Worm (Caenorhabditis elegans) whole organism, young adult: ENCODE results near the gene tric-1B.2.
A peak's percentile ranks its signal among the peaks of the same experiment; 100 is the strongest.

ENCODE experiments used
- B0336.3 ChIP-seq: fragments of 200-800 bp; sonication (Bioruptor generic); IDR thresholded peaks from 2 replicates; pipeline ENCODE4 v1.3.6; 2022; ENCODE audit warnings: missing genetic modification characterization, missing compliant biosample characterization
- D2030.7 ChIP-seq: fragments of 200-800 bp; sonication (Bioruptor generic); IDR thresholded peaks from 2 replicates; pipeline ENCODE4 v1.3.6; 2022; ENCODE audit warnings: missing genetic modification reagents, missing genetic modification characterization, missing compliant biosample characterization
- F37B4.10 ChIP-seq: fragments of 200-800 bp; sonication (Bioruptor generic); IDR thresholded peaks from 2 replicates; pipeline ENCODE4 v1.3.6; 2022; ENCODE audit warnings: missing genetic modification characterization, missing compliant biosample characterization
- F57C9.4 ChIP-seq: sonication (generic microtip); optimal IDR thresholded peaks from 2 replicates; lab custom pipeline; 2017; ENCODE audit warnings: mild to moderate bottlenecking, missing genetic modification characterization, missing compliant biosample characterization
- Y56A3A.18 ChIP-seq: fragments of 200-800 bp; sonication (Bioruptor generic); IDR thresholded peaks from 2 replicates; pipeline ENCODE4 v1.3.6; 2022; ENCODE audit warnings: missing genetic modification reagents, missing genetic modification characterization, missing compliant biosample characterization
- Y79H2A.3 ChIP-seq: fragments of 200-800 bp; sonication (Bioruptor generic); conservative IDR thresholded peaks from 2 replicates; pipeline ENCODE4 v1.3.6; 2022; ENCODE audit warnings: missing genetic modification reagents, missing genetic modification characterization, missing compliant biosample characterization
- aptf-2 ChIP-seq: fragments of 200-800 bp; sonication (Bioruptor generic); conservative IDR thresholded peaks from 2 replicates; pipeline ENCODE4 v1.3.6; 2022; ENCODE audit warnings: missing genetic modification reagents, missing genetic modification characterization, missing compliant biosample characterization
- aptf-3 ChIP-seq: fragments of 200-800 bp; sonication (Bioruptor generic); IDR thresholded peaks from 2 replicates; pipeline ENCODE4 v1.3.6; 2022; ENCODE audit warnings: missing genetic modification characterization, missing compliant biosample characterization
- attf-5 ChIP-seq: fragments of 200-800 bp; sonication (Bioruptor generic); optimal IDR thresholded peaks from 2 replicates; lab custom pipeline; 2018; ENCODE audit warnings: mild to moderate bottlenecking, missing genetic modification characterization, missing compliant biosample characterization
- ceh-40 ChIP-seq: fragments of 200-800 bp; sonication (Bioruptor generic); IDR thresholded peaks from 2 replicates; pipeline ENCODE4 v1.3.6; 2022; ENCODE audit warnings: missing genetic modification characterization, missing compliant biosample characterization
- chd-7 ChIP-seq: sonication (generic microtip); optimal IDR thresholded peaks from 2 replicates; lab custom pipeline; 2016; ENCODE audit warnings: mild to moderate bottlenecking, missing genetic modification characterization, moderate library complexity, missing compliant biosample characterization
- egrh-3 ChIP-seq: fragments of 200-800 bp; sonication (Bioruptor generic); IDR thresholded peaks from 2 replicates; pipeline ENCODE4 v1.3.6; 2022; ENCODE audit warnings: missing genetic modification reagents, missing genetic modification characterization, missing compliant biosample characterization
- ets-4 ChIP-seq: fragments of 200-800 bp; sonication (Bioruptor generic); optimal IDR thresholded peaks from 2 replicates; lab custom pipeline; 2018; ENCODE audit warnings: mild to moderate bottlenecking, missing genetic modification characterization, missing compliant biosample characterization
- hmg-1.2 ChIP-seq: fragments of 200-800 bp; sonication (Bioruptor generic); IDR thresholded peaks from 2 replicates; pipeline ENCODE4 v1.3.6; 2022; ENCODE audit warnings: missing genetic modification reagents, missing genetic modification characterization, missing compliant biosample characterization
- hmg-20 ChIP-seq: fragments of 200-800 bp; sonication (Bioruptor generic); IDR thresholded peaks from 2 replicates; pipeline ENCODE4 v1.3.6; 2022; ENCODE audit warnings: missing genetic modification reagents, missing genetic modification characterization, missing compliant biosample characterization
- hsf-1 ChIP-seq: fragments of 200-800 bp; sonication (Bioruptor generic); IDR thresholded peaks from 2 replicates; pipeline ENCODE4 v1.3.6; 2022; ENCODE audit warnings: missing genetic modification reagents, missing genetic modification characterization, missing compliant biosample characterization
- lin-40 ChIP-seq: sonication (generic microtip); optimal IDR thresholded peaks from 2 replicates; lab custom pipeline; 2016; ENCODE audit warnings: missing genetic modification characterization, mild to moderate bottlenecking, missing compliant biosample characterization, missing genotype, missing genetic modification reagents
- lsl-1 ChIP-seq: fragments of 200-800 bp; sonication (Bioruptor generic); optimal IDR thresholded peaks from 2 replicates; lab custom pipeline; 2018; ENCODE audit warnings: mild to moderate bottlenecking, missing genetic modification characterization, moderate library complexity, missing compliant biosample characterization
- mxl-1 ChIP-seq: sonication (generic microtip); optimal IDR thresholded peaks from 2 replicates; lab custom pipeline; 2016; ENCODE audit warnings: missing genetic modification characterization, missing compliant biosample characterization
- nfyb-1 ChIP-seq: fragments of 200-800 bp; sonication (Bioruptor generic); IDR thresholded peaks from 2 replicates; pipeline ENCODE4 v1.3.6; 2022; ENCODE audit warnings: missing genetic modification reagents, missing genetic modification characterization, missing compliant biosample characterization
- nhr-120 ChIP-seq: fragments of 200-800 bp; sonication (Bioruptor generic); IDR thresholded peaks from 2 replicates; pipeline ENCODE4 v1.3.6; 2022; ENCODE audit warnings: missing genetic modification characterization, missing compliant biosample characterization
- snpc-1.3 ChIP-seq: sonication (generic microtip); optimal IDR thresholded peaks from 2 replicates; lab custom pipeline; 2017; ENCODE audit warnings: missing genetic modification characterization, mild to moderate bottlenecking, missing compliant biosample characterization, antibody characterized with exemption, moderate library complexity, missing genotype, missing genetic modification reagents; ENCODE audit not compliant: insufficient read depth
- snpc-4 ChIP-seq, 5 experiments: fragments of 150-350 bp in 1 of 5; sonication (generic microtip) in 4 of 5; optimal IDR thresholded peaks; 2 replicates each; lab custom pipeline; 2014 to 2018; ENCODE audit warnings: missing genetic modification characterization in 5 of 5, missing biosample characterization in 3 of 5, antibody characterized with exemption in 2 of 5, mild to moderate bottlenecking in 2 of 5, missing compliant biosample characterization in 2 of 5, missing genotype in 2 of 5, moderate library complexity in 2 of 5, missing genetic modification reagents in 1 of 5
- somi-1 ChIP-seq: fragments of 200-800 bp; sonication (Bioruptor generic); optimal IDR thresholded peaks from 2 replicates; lab custom pipeline; 2018; ENCODE audit warnings: mild to moderate bottlenecking, missing genetic modification characterization, missing compliant biosample characterization
- zfh-2 ChIP-seq: fragments of 200-800 bp; sonication (Bioruptor generic); conservative IDR thresholded peaks from 2 replicates; pipeline ENCODE4 v1.3.6; 2022; ENCODE audit warnings: missing genetic modification reagents, missing genetic modification characterization, missing compliant biosample characterization
- ztf-18 ChIP-seq: sonication (generic microtip); optimal IDR thresholded peaks from 2 replicates; lab custom pipeline; 2016; ENCODE audit warnings: missing genotype, mild to moderate bottlenecking, missing genetic modification characterization, missing compliant biosample characterization
- ztf-22 ChIP-seq: fragments of 200-800 bp; sonication (Bioruptor generic); optimal IDR thresholded peaks from 2 replicates; lab custom pipeline; 2018; ENCODE audit warnings: mild to moderate bottlenecking, missing genetic modification characterization, moderate library complexity, missing compliant biosample characterization
- ztf-28 ChIP-seq: fragments of 200-800 bp; sonication (Bioruptor generic); IDR thresholded peaks from 2 replicates; pipeline ENCODE4 v1.3.6; 2022; ENCODE audit warnings: missing genetic modification reagents, missing genetic modification characterization, missing compliant biosample characterization

Gene tric-1B.2

ce11 chrII:12278602-12279001 is 585 bp downstream of the tric-1B.2 start:
- TF ChIP-seq aptf-2 (GFP tag; lab: Robert Waterston, UW) (no peak), mxl-1 (tag; lab: Kevin White, UChicago) (no peak), zfh-2 (GFP tag; lab: Robert Waterston, UW) (peak; percentile 74)

DNA sequence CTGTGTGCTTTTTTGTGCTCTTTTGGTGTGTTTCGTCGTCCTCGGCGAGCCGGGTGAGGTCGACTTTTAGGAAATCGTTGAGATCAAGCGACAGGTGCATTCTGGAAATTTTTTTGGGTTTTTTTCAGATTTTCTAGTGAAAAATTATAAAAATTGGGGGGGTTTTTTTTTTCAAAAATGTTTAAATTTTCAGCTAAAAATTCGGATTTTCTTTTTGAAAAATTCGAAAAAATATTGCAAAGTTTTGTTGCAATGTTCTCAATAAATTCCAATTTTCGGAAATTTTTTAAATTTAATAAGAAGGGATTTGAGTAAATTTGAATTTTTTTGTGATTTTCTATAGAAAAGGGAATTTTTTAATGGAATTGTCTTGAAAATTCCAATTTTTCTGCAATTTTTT is 4.2 kb downstream of the tric-1B.2 start, which contains the start of gene Y57A10A.27:
Y57A10A.27 (minus strand) TSS at position 101 of the 400 bp plus-strand sequence.
- TF ChIP-seq chd-7 (tag; lab: Kevin White, UChicago) (no peak), attf-5 (no peak), nhr-120 (GFP tag; lab: Robert Waterston, UW) (no peak), hsf-1 (GFP tag; lab: Robert Waterston, UW) (no peak), snpc-1.3 (tag; lab: Kevin White, UChicago) (no peak), D2030.7 (GFP tag; lab: Robert Waterston, UW) (no peak), aptf-3 (no peak), ets-4 (GFP tag; lab: Kevin White, UChicago) (no peak), Y79H2A.3 (GFP tag; lab: Robert Waterston, UW) (no peak), F37B4.10 (GFP tag; lab: Robert Waterston, UW) (no peak), Y56A3A.18 (GFP tag; lab: Robert Waterston, UW) (no peak), ztf-18 (tag; lab: Kevin White, UChicago) (no peak), B0336.3 (GFP tag; lab: Robert Waterston, UW) (no peak), lin-40 (no peak), hmg-1.2 (no peak), somi-1 (no peak), lsl-1 (GFP tag; lab: Kevin White, UChicago) (no peak)
- TF ChIP-seq, all 124 proteins: peak for 0

DNA sequence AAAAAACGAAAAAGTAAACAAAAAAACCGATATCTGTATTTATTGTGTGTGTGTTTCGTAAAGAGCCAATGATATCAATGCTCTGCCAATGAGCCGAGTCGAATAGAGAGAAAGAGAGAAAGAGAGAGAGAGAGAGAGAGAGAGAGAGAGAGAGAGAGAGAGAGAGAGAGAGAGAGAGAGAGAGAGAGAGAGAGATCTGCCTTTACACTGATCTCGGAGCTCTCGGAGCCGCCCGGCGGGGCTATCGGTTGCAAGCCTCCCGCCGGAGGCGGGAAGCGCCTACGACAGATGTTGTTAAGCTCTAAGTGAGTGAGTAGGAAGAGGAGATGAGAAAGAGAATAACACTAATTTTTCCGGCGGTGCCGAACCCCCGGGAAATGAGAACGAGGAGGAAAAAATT is 10.3 kb downstream of the tric-1B.2 start:
- TF ChIP-seq ceh-40 (no peak), egrh-3 (GFP tag; lab: Robert Waterston, UW) (peak; percentile 86; the same call in 1 of the 2 replicates)

- TF ChIP-seq nfyb-1 (GFP tag; lab: Robert Waterston, UW) (no peak), B0336.3 (GFP tag; lab: Robert Waterston, UW) (no peak), ztf-22 (no peak)
Observed at ce11 chrII:12266797-12267196, 12.4 kb downstream of the tric-1B.2 start.

DNA sequence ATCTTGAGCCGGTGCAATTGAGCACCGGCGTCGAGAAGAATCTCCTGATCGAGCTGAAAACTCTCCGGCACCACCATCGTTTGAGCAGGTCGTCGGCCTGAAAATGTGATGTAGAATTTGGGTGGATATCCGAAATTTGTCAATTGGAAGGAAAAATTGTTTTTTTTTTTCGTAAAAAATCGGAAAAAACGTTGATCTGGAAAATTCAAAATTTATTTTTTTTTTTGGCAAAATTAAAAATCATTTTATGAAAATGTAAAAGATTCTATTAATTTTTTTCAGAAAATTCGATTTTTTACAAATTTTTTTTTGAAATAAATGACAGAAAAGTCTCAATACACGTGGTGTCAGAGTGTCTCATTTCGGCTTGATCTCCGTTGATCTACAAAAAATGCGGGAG is 13.0 kb downstream of the tric-1B.2 start, which contains the start of gene tric-1B.1:
tric-1B.1 (minus strand) TSS at position 101 of the 400 bp plus-strand sequence.
- TF ChIP-seq snpc-4 (GFP tag; optimal IDR thresholded peaks at IDR 0.05; lab: Kevin White, UChicago) (no peak), snpc-4 (tag; optimal IDR thresholded peaks at IDR 0.05; lab: Kevin White, UChicago) (no peak), F37B4.10 (GFP tag; lab: Robert Waterston, UW) (no peak), chd-7 (tag; lab: Kevin White, UChicago) (no peak), ztf-28 (GFP tag; lab: Robert Waterston, UW) (no peak), hmg-20 (GFP tag; lab: Robert Waterston, UW) (no peak)
- TF ChIP-seq, all 124 proteins: peak for 0

DNA sequence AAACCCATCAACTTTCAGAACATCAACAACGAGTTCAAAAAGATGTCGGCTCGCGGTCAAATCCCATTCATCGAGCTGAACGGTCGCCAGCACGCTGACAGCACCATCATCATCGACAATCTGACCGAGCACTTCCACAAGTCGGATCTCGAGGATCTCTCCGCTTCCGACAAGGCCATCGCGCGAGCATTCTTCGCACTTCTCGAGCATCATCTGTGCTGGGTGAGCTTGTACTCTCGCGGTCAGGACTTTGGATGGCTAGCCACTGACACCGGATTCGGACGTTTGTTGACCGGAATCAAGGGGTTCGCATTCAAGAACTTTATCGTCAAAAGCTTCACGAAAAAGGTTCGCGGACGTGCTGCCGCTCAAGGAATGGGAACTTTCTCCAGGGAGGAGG is 14.3 kb downstream of the tric-1B.2 start:
- TF ChIP-seq zfh-2 (GFP tag; lab: Robert Waterston, UW) (peak; percentile 66), F57C9.4 (tag; lab: Kevin White, UChicago) (no peak)
